Worm (Caenorhabditis elegans) whole organism, L3 larva: ENCODE data around the gene srd-45.

Source experiments
- ceh-82 ChIP-seq: fragments of 150-350 bp; optimal IDR thresholded peaks from 2 replicates; lab custom pipeline; 2014; ENCODE audit warnings: missing biosample characterization, missing genetic modification characterization
- elt-1 ChIP-seq: fragments of 150-350 bp; optimal IDR thresholded peaks from 2 replicates; lab custom pipeline; 2014; ENCODE audit warnings: missing biosample characterization, missing genetic modification characterization
- fkh-10 ChIP-seq: sonication (generic microtip); optimal IDR thresholded peaks from 2 replicates; lab custom pipeline; 2017; ENCODE audit warnings: missing biosample characterization, missing genetic modification reagents, missing genetic modification characterization
- fos-1 ChIP-seq: fragments of 150-350 bp; optimal IDR thresholded peaks from 2 replicates; lab custom pipeline; 2014; ENCODE audit warnings: missing biosample characterization, missing genetic modification characterization
- nhr-43 ChIP-seq: sonication (generic microtip); optimal IDR thresholded peaks from 2 replicates; lab custom pipeline; 2016; ENCODE audit warnings: mild to moderate bottlenecking, missing genetic modification characterization, missing compliant biosample characterization; ENCODE audit not compliant: poor library complexity, severe bottlenecking
- skn-1 ChIP-seq: fragments of 150-350 bp; optimal IDR thresholded peaks from 2 replicates; lab custom pipeline; 2014; ENCODE audit warnings: missing biosample characterization, missing genetic modification characterization
- tbx-2 ChIP-seq: sonication (generic microtip); optimal IDR thresholded peaks from 2 replicates; lab custom pipeline; 2016; ENCODE audit warnings: mild to moderate bottlenecking, missing genetic modification characterization, missing compliant biosample characterization

ce11 chrX:12321357-12321756, 7.4 kb upstream of the srd-45 start, which contains the start of gene F17A2.13:
- TF ChIP-seq elt-1 (no peak), nhr-43 (tag; lab: Kevin White, UChicago) (no peak), tbx-2 (tag; lab: Kevin White, UChicago) (no peak), fos-1 (tag; lab: Kevin White, UChicago) (no peak), ceh-82 (tag; lab: Kevin White, UChicago) (no peak), skn-1 (tag; lab: Kevin White, UChicago) (no peak), fkh-10 (GFP tag; lab: Kevin White, UChicago) (no peak)
